Worm (Caenorhabditis elegans) whole organism, early embryonic: ENCODE results near the gene Y17D7B.3.

Experiments used
- B0310.2 ChIP-seq: sonication (generic microtip); optimal IDR thresholded peaks from 2 replicates; lab custom pipeline; 2016; ENCODE audit warnings: mild to moderate bottlenecking, missing genetic modification characterization, missing compliant biosample characterization
- ama-1 ChIP-seq: fragments of 150-350 bp; optimal IDR thresholded peaks from 2 replicates; lab custom pipeline; 2014
- flt-1 ChIP-seq: fragments of 200-800 bp; sonication (Bioruptor generic); IDR thresholded peaks from 2 replicates; pipeline ENCODE4 v1.3.6; 2022; ENCODE audit warnings: missing genetic modification characterization, missing compliant biosample characterization
- hmbx-1 ChIP-seq: sonication (generic microtip); optimal IDR thresholded peaks from 2 replicates; lab custom pipeline; 2016; ENCODE audit warnings: mild to moderate bottlenecking, missing genetic modification characterization, missing compliant biosample characterization
- hmg-4 ChIP-seq: fragments of 200-800 bp; sonication (Bioruptor generic); optimal IDR thresholded peaks from 2 replicates; lab custom pipeline; 2018; ENCODE audit warnings: mild to moderate bottlenecking, missing genetic modification characterization, missing compliant biosample characterization
- hnd-1 ChIP-seq: sonication (generic microtip); optimal IDR thresholded peaks from 2 replicates; lab custom pipeline; 2016; ENCODE audit warnings: missing genetic modification characterization, missing compliant biosample characterization
- scrt-1 ChIP-seq: fragments of 200-800 bp; sonication (Bioruptor generic); IDR thresholded peaks from 2 replicates; pipeline ENCODE4 v1.3.6; 2022; ENCODE audit warnings: missing genetic modification characterization, missing compliant biosample characterization

- TF ChIP-seq scrt-1 (GFP tag; lab: Robert Waterston, UW): no peak
- TF ChIP-seq flt-1: no peak
- TF ChIP-seq hnd-1 (tag; lab: Kevin White, UChicago): no peak
- no peak for TF ChIP-seq ama-1 (lab: Kevin White, UChicago)
- no peak for TF ChIP-seq hmbx-1 (tag; lab: Kevin White, UChicago)
- no peak for TF ChIP-seq B0310.2 (tag; lab: Kevin White, UChicago)
- no peak for TF ChIP-seq hmg-4
Measured at ce11 chrV:18800811-18801210, 14.2 kb upstream of the Y17D7B.3 start, which contains the start of gene nhr-170.
